Worm (Caenorhabditis elegans): Measurements from ENCODE around the gene fbxa-98.
"Not testable (repeated sequence)": the region's sequence is repeated elsewhere in the genome, so short reads cannot be mapped to it uniquely, and the experiment has no call there.

The fbxa-98 gene

DNA sequence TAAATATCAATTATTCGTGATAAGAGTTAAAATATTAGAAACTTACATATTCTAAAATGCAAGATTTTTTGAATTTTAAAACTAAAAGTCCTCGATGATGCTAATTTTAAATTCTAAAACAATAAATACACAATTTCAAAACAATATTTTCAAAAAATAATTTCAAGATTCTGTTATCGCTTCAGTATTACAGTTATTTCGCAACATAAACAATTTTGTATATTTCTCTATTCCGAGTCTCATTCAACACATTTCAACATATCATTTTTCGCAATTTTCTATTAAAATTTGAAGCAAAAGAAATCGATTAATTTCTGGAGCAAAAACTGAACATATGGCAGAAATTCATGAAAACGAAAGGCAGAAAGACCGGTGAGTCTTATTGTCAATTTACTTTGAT, at the start of gene fbxa-98:
Gene fbxa-98 (plus strand): TSS at position 243 of the 400 bp plus-strand sequence.
- TF ChIP-seq hlh-30 (tag; optimal IDR thresholded peaks at IDR 0.05; ENCODE audit: insufficient read depth) (no peak), ceh-9 (tag; optimal IDR thresholded peaks at IDR 0.05) (no peak), sdc-2 (tag; optimal IDR thresholded peaks at IDR 0.05) (no peak), gmeb-2 (tag; optimal IDR thresholded peaks at IDR 0.05) (no peak), unc-3 (GFP tag; conservative IDR thresholded peaks at IDR 0.05) (no peak), unc-3 (tag; optimal IDR thresholded peaks at IDR 0.05) (no peak), ceh-22 (tag; optimal IDR thresholded peaks at IDR 0.05) (no peak), elt-2 (tag; optimal IDR thresholded peaks at IDR 0.05) (no peak), fax-1 (tag; optimal IDR thresholded peaks at IDR 0.05) (no peak), C08G9.2 (tag; optimal IDR thresholded peaks at IDR 0.05) (no peak), dve-1 (tag; optimal IDR thresholded peaks at IDR 0.05) (no peak), hlh-6 (tag; optimal IDR thresholded peaks at IDR 0.05) (no peak)

ce11 chrIV:13584646-13585045, 48.6 kb upstream of the fbxa-98 start, which contains the start of gene sru-11:
Gene sru-11 (plus strand): TSS chrIV:13584946.
- TF ChIP-seq unc-3 (GFP tag; conservative IDR thresholded peaks at IDR 0.05) (no peak), unc-3 (tag; optimal IDR thresholded peaks at IDR 0.05) (no peak), ceh-6 (GFP tag; optimal IDR thresholded peaks at IDR 0.05) (no peak), pros-1 (tag; optimal IDR thresholded peaks at IDR 0.05) (no peak), ceh-18 (tag; optimal IDR thresholded peaks at IDR 0.05) (no peak), dve-1 (tag; optimal IDR thresholded peaks at IDR 0.05) (no peak), ref-2 (tag; optimal IDR thresholded peaks at IDR 0.05) (no peak), elt-4 (tag; optimal IDR thresholded peaks at IDR 0.05) (no peak), C38D4.7 (GFP tag; optimal IDR thresholded peaks at IDR 0.05) (no peak), rnt-1 (tag; optimal IDR thresholded peaks at IDR 0.05) (no peak), pax-1 (tag; optimal IDR thresholded peaks at IDR 0.05) (no peak), ama-1 (optimal IDR thresholded peaks at IDR 0.05) (no peak), nhr-11 (tag; optimal IDR thresholded peaks at IDR 0.05) (no peak), unc-55 (GFP tag; optimal IDR thresholded peaks at IDR 0.05) (no peak), ceh-34 (tag; optimal IDR thresholded peaks at IDR 0.05) (no peak), unc-86 (tag; optimal IDR thresholded peaks at IDR 0.05) (no peak), hlh-8 (tag; optimal IDR thresholded peaks at IDR 0.05) (no peak), ceh-9 (tag; optimal IDR thresholded peaks at IDR 0.05) (no peak), ceh-14 (tag; optimal IDR thresholded peaks at IDR 0.05) (no peak), pat-9 (tag; optimal IDR thresholded peaks at IDR 0.05) (no peak)

ce11 chrIV:13587175-13587574, 46.0 kb upstream of the fbxa-98 start, which contains the start of gene Y45F10B.12:
Gene Y45F10B.12 (plus strand): TSS chrIV:13587475.
- TF ChIP-seq ceh-31 (tag; optimal IDR thresholded peaks at IDR 0.05) (no peak), pha-2 (tag; optimal IDR thresholded peaks at IDR 0.05) (no peak), dmd-4 (tag; optimal IDR thresholded peaks at IDR 0.05; ENCODE audit: borderline replicate concordance) (no peak), unc-55 (GFP tag; optimal IDR thresholded peaks at IDR 0.05) (no peak), fax-1 (tag; optimal IDR thresholded peaks at IDR 0.05) (no peak), ttx-3 (tag; optimal IDR thresholded peaks at IDR 0.05) (no peak), ceh-24 (tag; optimal IDR thresholded peaks at IDR 0.05) (no peak)

- not testable (repeated sequence) for TF ChIP-seq lin-11 (tag; optimal IDR thresholded peaks at IDR 0.05); ahr-1 (tag; optimal IDR thresholded peaks at IDR 0.05); ceh-19 (GFP tag; optimal IDR thresholded peaks at IDR 0.05)
Measured at ce11 chrIV:13588544-13589043, 44.6 kb upstream of the fbxa-98 start, which contains the start of gene sru-9. Gene sru-9 (plus strand): TSS chrIV:13588993.

DNA sequence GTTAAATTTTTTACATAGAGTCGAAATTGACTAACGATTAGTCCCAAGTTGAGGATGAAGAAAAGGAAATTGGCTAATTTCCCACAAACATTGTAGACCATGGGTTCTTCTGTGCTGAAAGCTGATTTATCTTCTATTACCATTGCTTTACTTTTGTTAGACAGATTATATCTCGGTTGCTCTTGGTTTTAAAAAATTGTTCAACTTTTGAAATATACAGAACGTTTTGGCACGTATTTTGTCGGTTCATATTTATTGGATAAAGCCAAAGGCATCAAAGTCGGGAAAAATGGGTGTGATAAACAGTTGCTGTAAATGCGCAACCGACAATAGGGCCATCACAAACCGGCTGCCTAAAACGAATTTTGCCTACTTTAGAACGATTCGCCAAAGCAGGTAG, 41.6 kb upstream of the fbxa-98 start, which contains the start of gene tsp-5:
Gene tsp-5 (minus strand): TSS at position 101 of the 400 bp plus-strand sequence.
- no peak for TF ChIP-seq ets-4 (tag; optimal IDR thresholded peaks at IDR 0.05)
- TF ChIP-seq pag-3 (tag; optimal IDR thresholded peaks at IDR 0.05; ENCODE audit: borderline replicate concordance) = no peak
- no peak for TF ChIP-seq ceh-31 (tag; optimal IDR thresholded peaks at IDR 0.05)
- TF ChIP-seq mec-3 (tag; optimal IDR thresholded peaks at IDR 0.05; ENCODE audit: borderline replicate concordance) = no peak
- TF ChIP-seq sox-4 (tag; optimal IDR thresholded peaks at IDR 0.05) = no peak
- no peak for TF ChIP-seq ama-1 (optimal IDR thresholded peaks at IDR 0.05)
- TF ChIP-seq tbx-7 (tag; optimal IDR thresholded peaks at IDR 0.05) = no peak
- TF ChIP-seq fkh-6 (tag; optimal IDR thresholded peaks at IDR 0.05) = no peak
- no peak for TF ChIP-seq madf-2 (tag; optimal IDR thresholded peaks at IDR 0.05)
- no peak for TF ChIP-seq lin-11 (tag; optimal IDR thresholded peaks at IDR 0.05)
- TF ChIP-seq ceh-30 (tag; optimal IDR thresholded peaks at IDR 0.05) = no peak
- TF ChIP-seq pros-1 (tag; optimal IDR thresholded peaks at IDR 0.05) = no peak
- no peak for TF ChIP-seq npax-4 (tag; optimal IDR thresholded peaks at IDR 0.05)
- no peak for TF ChIP-seq ceh-19 (GFP tag; optimal IDR thresholded peaks at IDR 0.05)
- no peak for TF ChIP-seq ztf-16 (tag; optimal IDR thresholded peaks at IDR 0.05)
- TF ChIP-seq nhr-11 (tag; optimal IDR thresholded peaks at IDR 0.05) = no peak
- no peak for TF ChIP-seq ceh-24 (tag; optimal IDR thresholded peaks at IDR 0.05)
- TF ChIP-seq pat-9 (tag; optimal IDR thresholded peaks at IDR 0.05) = no peak
